Fruit fly (Drosophila melanogaster) whole organism, embryonic: ENCODE results near the gene CG5909.

Source experiments
- Abd-B ChIP-seq: fragments of 200-800 bp; sonication (Bioruptor generic); optimal IDR thresholded peaks from 2 replicates; lab custom pipeline; 2018; ENCODE audit warnings: missing biosample characterization, mild to moderate bottlenecking, missing genetic modification characterization, moderate library complexity
- Bgb ChIP-seq: fragments of 200-800 bp; sonication (Bioruptor generic); IDR thresholded peaks from 2 replicates; pipeline ENCODE4 v1.3.6; 2022; ENCODE audit warnings: missing biosample characterization, missing genetic modification characterization; ENCODE audit not compliant: partially characterized antibody
- BtbVII ChIP-seq: fragments of 200-800 bp; sonication (Bioruptor generic); optimal IDR thresholded peaks from 3 replicates; lab custom pipeline; 2017; ENCODE audit warnings: missing biosample characterization, mild to moderate bottlenecking, missing genetic modification characterization
- CG11456 ChIP-seq: fragments of 200-800 bp; sonication (Bioruptor generic); IDR thresholded peaks from 3 replicates; pipeline ENCODE4 v1.3.6; 2022; ENCODE audit warnings: missing biosample characterization, missing genetic modification characterization
- CG12104 ChIP-seq: fragments of 200-800 bp; sonication (Bioruptor generic); optimal IDR thresholded peaks from 3 replicates; lab custom pipeline; 2016; ENCODE audit warnings: missing biosample characterization, missing genetic modification characterization
- CG12659 ChIP-seq: fragments of 200-800 bp; sonication (Bioruptor generic); optimal IDR thresholded peaks from 3 replicates; lab custom pipeline; 2017; ENCODE audit warnings: mild to moderate bottlenecking, missing biosample characterization, missing genetic modification reagents, missing genetic modification characterization
- CG13894 ChIP-seq: fragments of 200-800 bp; sonication (Bioruptor generic); optimal IDR thresholded peaks from 3 replicates; lab custom pipeline; 2018; ENCODE audit warnings: missing biosample characterization, mild to moderate bottlenecking, missing genetic modification characterization, moderate library complexity
- CG14050 ChIP-seq: fragments of 200-800 bp; sonication (Bioruptor generic); IDR thresholded peaks from 3 replicates; pipeline ENCODE4 v1.3.6; 2022; ENCODE audit warnings: missing biosample characterization, missing genetic modification characterization
- CG17361 ChIP-seq: fragments of 200-800 bp; sonication (Bioruptor generic); IDR thresholded peaks from 3 replicates; pipeline ENCODE4 v1.3.6; 2022; ENCODE audit warnings: missing biosample characterization, missing genetic modification characterization
- CG18262 ChIP-seq: fragments of 200-800 bp; optimal IDR thresholded peaks from 3 replicates; lab custom pipeline; 2019; ENCODE audit warnings: missing biosample characterization, mild to moderate bottlenecking, missing genetic modification characterization, moderate library complexity
- CG2199 ChIP-seq: fragments of 200-800 bp; sonication (Bioruptor generic); IDR thresholded peaks from 3 replicates; pipeline ENCODE4 v1.3.6; 2022; ENCODE audit warnings: missing biosample characterization, missing genetic modification characterization
- CG2202 ChIP-seq: fragments of 200-800 bp; sonication (Bioruptor generic); optimal IDR thresholded peaks from 2 replicates; lab custom pipeline; 2018; ENCODE audit warnings: missing biosample characterization, mild to moderate bottlenecking, missing genetic modification characterization
- CG2889 ChIP-seq: fragments of 200-800 bp; sonication (Bioruptor generic); IDR thresholded peaks from 3 replicates; pipeline ENCODE4 v1.3.6; 2022; ENCODE audit warnings: missing biosample characterization, missing genetic modification characterization
- CG32532 ChIP-seq: fragments of 200-800 bp; sonication (Bioruptor generic); IDR thresholded peaks from 2 replicates; pipeline ENCODE4 v1.3.6; 2022; ENCODE audit warnings: missing biosample characterization, missing genetic modification characterization
- CG32772 ChIP-seq: fragments of 200-800 bp; sonication (Bioruptor generic); IDR thresholded peaks from 2 replicates; pipeline ENCODE4 v1.3.6; 2022; ENCODE audit warnings: missing biosample characterization, missing genetic modification characterization
- CG3726 ChIP-seq: fragments of 200-800 bp; sonication (Bioruptor generic); IDR thresholded peaks from 3 replicates; pipeline ENCODE4, ENCODE4 v1.3.6; 2022; ENCODE audit warnings: missing biosample characterization, missing genetic modification characterization
- CG3838 ChIP-seq: fragments of 200-800 bp; sonication (Bioruptor generic); optimal IDR thresholded peaks from 3 replicates; lab custom pipeline; 2016; ENCODE audit warnings: missing biosample characterization, missing genetic modification characterization
- CG4617 ChIP-seq: fragments of 200-800 bp; sonication (Bioruptor generic); optimal IDR thresholded peaks from 3 replicates; lab custom pipeline; 2016; ENCODE audit warnings: missing biosample characterization, missing genetic modification characterization, borderline replicate concordance
- CG4854 ChIP-seq: fragments of 200-800 bp; sonication (Bioruptor generic); optimal IDR thresholded peaks from 2 replicates; lab custom pipeline; 2016; ENCODE audit warnings: missing biosample characterization, missing genetic modification characterization, inconsistent platforms
- CG8359 ChIP-seq: fragments of 200-800 bp; sonication (Bioruptor generic); optimal IDR thresholded peaks from 2 replicates; lab custom pipeline; 2017; ENCODE audit warnings: missing biosample characterization, mild to moderate bottlenecking, missing genetic modification characterization, borderline replicate concordance
- CG9609 ChIP-seq: fragments of 200-800 bp; sonication (Bioruptor generic); optimal IDR thresholded peaks from 3 replicates; lab custom pipeline; 2016; ENCODE audit warnings: missing biosample characterization, missing genetic modification characterization
- Deaf1 ChIP-seq: fragments of 200-800 bp; optimal IDR thresholded peaks from 3 replicates; lab custom pipeline; 2019; ENCODE audit warnings: missing biosample characterization, mild to moderate bottlenecking, missing genetic modification characterization, moderate library complexity
- Dip3 ChIP-seq: fragments of 200-800 bp; sonication (Bioruptor generic); optimal IDR thresholded peaks from 3 replicates; lab custom pipeline; 2016; ENCODE audit warnings: missing biosample characterization, missing genetic modification characterization
- Fer3 ChIP-seq: fragments of 200-800 bp; sonication (Bioruptor generic); optimal IDR thresholded peaks from 2 replicates; lab custom pipeline; 2018; ENCODE audit warnings: missing biosample characterization, mild to moderate bottlenecking, missing genetic modification characterization, moderate library complexity
- Gsc ChIP-seq: fragments of 200-800 bp; sonication (Bioruptor generic); IDR thresholded peaks from 2 replicates; pipeline ENCODE4 v1.3.6; 2022; ENCODE audit warnings: missing biosample characterization, missing genetic modification characterization
- HmgD ChIP-seq: fragments of 200-800 bp; sonication (Bioruptor generic); optimal IDR thresholded peaks from 3 replicates; lab custom pipeline; 2016; ENCODE audit warnings: missing biosample characterization, missing genetic modification characterization
- Hmx ChIP-seq: fragments of 200-800 bp; sonication (Bioruptor generic); optimal IDR thresholded peaks from 2 replicates; lab custom pipeline; 2016; ENCODE audit warnings: missing biosample characterization, missing genetic modification characterization
- Jarid2 ChIP-seq: fragments of 200-800 bp; sonication (Bioruptor generic); optimal IDR thresholded peaks from 3 replicates; lab custom pipeline; 2017; ENCODE audit warnings: mild to moderate bottlenecking, missing biosample characterization, missing genetic modification reagents, missing genetic modification characterization
- MTF-1 ChIP-seq: fragments of 200-800 bp; sonication (Bioruptor generic); optimal IDR thresholded peaks from 2 replicates; lab custom pipeline; 2018; ENCODE audit warnings: missing biosample characterization, mild to moderate bottlenecking, missing genetic modification characterization, borderline replicate concordance
- Med ChIP-seq: fragments of 200-800 bp; sonication (Bioruptor generic); peaks from one replicate; lab custom pipeline; 2016; ENCODE audit warnings: missing biosample characterization, missing genetic modification characterization, mild to moderate bottlenecking, inconsistent platforms, moderate library complexity
- Mes4 ChIP-seq: fragments of 200-800 bp; sonication (Bioruptor generic); optimal IDR thresholded peaks from 2 replicates; lab custom pipeline; 2016; ENCODE audit warnings: missing biosample characterization, missing genetic modification characterization
- NC2β ChIP-seq: fragments of 200-800 bp; sonication (Bioruptor generic); optimal IDR thresholded peaks from 2 replicates; lab custom pipeline; 2016; ENCODE audit warnings: missing biosample characterization, missing genetic modification characterization
- NFAT ChIP-seq: fragments of 200-800 bp; sonication (Bioruptor generic); IDR thresholded peaks from 2 replicates; pipeline ENCODE4 v1.3.6; 2022; ENCODE audit warnings: missing biosample characterization, missing genetic modification characterization
- NK7.1 ChIP-seq: fragments of 200-800 bp; sonication (Bioruptor generic); optimal IDR thresholded peaks from 3 replicates; lab custom pipeline; 2016; ENCODE audit warnings: missing biosample characterization, missing genetic modification characterization
- Oli ChIP-seq: fragments of 200-800 bp; sonication (Bioruptor generic); optimal IDR thresholded peaks from 2 replicates; lab custom pipeline; 2018; ENCODE audit warnings: missing biosample characterization, mild to moderate bottlenecking, missing genetic modification characterization, moderate library complexity
- PHDP ChIP-seq: fragments of 200-800 bp; sonication (Bioruptor generic); optimal IDR thresholded peaks from 3 replicates; lab custom pipeline; 2018; ENCODE audit warnings: missing biosample characterization, mild to moderate bottlenecking, missing genetic modification characterization, moderate library complexity
- Ptx1 ChIP-seq: fragments of 200-800 bp; sonication (Bioruptor generic); IDR thresholded peaks from 2 replicates; pipeline ENCODE4 v1.3.6; 2022; ENCODE audit warnings: missing biosample characterization, missing genetic modification characterization
- Trl ChIP-seq, 3 experiments: fragments of >200 bp in 2 of 3; fragments of 200-800 bp in 1 of 3; sonication (Bioruptor generic) in 1 of 3; optimal IDR thresholded peaks; 2 replicates in 1 of 3; 3 replicates in 2 of 3; lab custom pipeline; 2016 to 2017; ENCODE audit warnings: missing biosample characterization in 1 of 3, missing genetic modification characterization in 1 of 3
- amos ChIP-seq: fragments of 200-800 bp; sonication (Bioruptor generic); IDR thresholded peaks from 2 replicates; pipeline ENCODE4 v1.3.6; 2022; ENCODE audit warnings: missing biosample characterization, missing genetic modification characterization; ENCODE audit not compliant: partially characterized antibody
- btn ChIP-seq: fragments of 200-800 bp; sonication (Bioruptor generic); optimal IDR thresholded peaks from 2 replicates; lab custom pipeline; 2016; ENCODE audit warnings: missing biosample characterization, missing genetic modification characterization
- ci ChIP-seq: fragments of 200-800 bp; sonication (Bioruptor generic); IDR thresholded peaks from 3 replicates; pipeline ENCODE4 v1.3.6; 2022; ENCODE audit warnings: missing biosample characterization, missing genetic modification characterization
- croc ChIP-seq: fragments of 200-800 bp; sonication (Bioruptor generic); conservative IDR thresholded peaks from 3 replicates; pipeline ENCODE4 v1.3.6; 2022; ENCODE audit warnings: missing biosample characterization, missing genetic modification characterization
- dpn ChIP-seq, 2 experiments: fragments of 200-800 bp; sonication (Bioruptor generic); optimal IDR thresholded peaks; 3 replicates each; lab custom pipeline; 2016; ENCODE audit warnings: missing biosample characterization in 2 of 2, missing genetic modification characterization in 2 of 2
- grn ChIP-seq: fragments of 200-800 bp; sonication (Bioruptor generic); optimal IDR thresholded peaks from 3 replicates; lab custom pipeline; 2017; ENCODE audit warnings: missing biosample characterization, missing genetic modification characterization
- kay ChIP-seq: fragments of 200-800 bp; sonication (Bioruptor generic); optimal IDR thresholded peaks from 2 replicates; lab custom pipeline; 2016; ENCODE audit warnings: missing biosample characterization, missing genetic modification characterization
- lilli ChIP-seq: fragments of 200-800 bp; sonication (Bioruptor generic); optimal IDR thresholded peaks from 3 replicates; lab custom pipeline; 2016; ENCODE audit warnings: missing biosample characterization, missing genetic modification characterization
- nerfin-2 ChIP-seq: fragments of 200-800 bp; sonication (Bioruptor generic); IDR thresholded peaks from 2 replicates; pipeline ENCODE4 v1.3.6; 2022; ENCODE audit warnings: missing biosample characterization, missing genetic modification characterization; ENCODE audit not compliant: partially characterized antibody
- p53 ChIP-seq: fragments of 200-800 bp; sonication (Bioruptor generic); optimal IDR thresholded peaks from 2 replicates; lab custom pipeline; 2016; ENCODE audit warnings: missing biosample characterization, missing genetic modification characterization
- pros ChIP-seq: fragments of 200-800 bp; sonication (Bioruptor generic); optimal IDR thresholded peaks from 3 replicates; lab custom pipeline; 2019; ENCODE audit warnings: missing biosample characterization, mild to moderate bottlenecking, missing genetic modification characterization, moderate library complexity
- sens-2 ChIP-seq: fragments of 200-800 bp; sonication (Bioruptor generic); IDR thresholded peaks from 2 replicates; pipeline ENCODE4 v1.3.6; 2022; ENCODE audit warnings: missing biosample characterization, missing genetic modification characterization
- sim ChIP-seq: fragments of 200-800 bp; sonication (Bioruptor generic); IDR thresholded peaks from 2 replicates; pipeline ENCODE4 v1.3.6; 2022; ENCODE audit warnings: missing biosample characterization, missing genetic modification characterization
- ttk ChIP-seq: fragments of 200-800 bp; sonication (Bioruptor generic); IDR thresholded peaks from 2 replicates; pipeline ENCODE4 v2.1.2; 2022; ENCODE audit warnings: missing biosample characterization, missing genetic modification characterization

Gene CG5909

DNA sequence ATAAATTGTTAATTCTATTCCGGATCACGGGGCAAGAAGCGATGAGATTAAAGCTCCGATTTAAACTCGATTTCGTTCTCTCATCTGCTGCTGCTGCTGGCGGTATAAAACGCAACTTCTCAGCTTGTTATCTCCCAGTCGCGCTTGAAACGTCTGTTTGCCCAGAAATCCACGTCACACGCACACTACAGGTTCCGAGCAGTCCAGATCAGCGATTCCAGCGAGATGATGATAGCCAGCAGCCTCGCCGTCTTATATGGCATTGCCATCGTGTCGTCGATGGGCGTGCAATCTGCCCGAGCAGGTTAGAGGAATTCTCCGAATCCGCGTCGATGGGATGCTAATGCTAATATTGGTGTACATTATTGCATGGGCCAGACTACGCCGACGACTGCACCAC, 3.1 kb upstream of the CG5909 start, which contains the start of gene grass:
grass (plus strand) TSS at position 135 of the 400 bp plus-strand sequence.
- TF ChIP-seq CG12104 (GFP tag; lab: Kevin White, UChicago) (no peak), CG11456 (GFP tag; lab: Robert Waterston, UW) (no peak), CG2202 (tag; lab: Kevin White, UChicago) (no peak), BtbVII (GFP tag; lab: Kevin White, UChicago) (no peak), Ptx1 (GFP tag; lab: Robert Waterston, UW) (no peak), HmgD (GFP tag; lab: Kevin White, UChicago) (no peak), CG13894 (tag; lab: Kevin White, UChicago) (no peak), nerfin-2 (GFP tag; lab: Robert Waterston, UW) (no peak), CG12659 (GFP tag; lab: Kevin White, UChicago) (no peak), PHDP (no peak), NFAT (GFP tag; lab: Robert Waterston, UW) (0 out of 2 replicates have a peak, but pooled peaks have one; percentile 18), pros (GFP tag; lab: Kevin White, UChicago) (no peak), lilli (no peak), sens-2 (GFP tag; lab: Robert Waterston, UW) (no peak), Bgb (GFP tag; lab: Robert Waterston, UW) (no peak), NK7.1 (no peak), btn (GFP tag; lab: Kevin White, UChicago) (no peak), CG32772 (GFP tag; lab: Robert Waterston, UW) (no peak), croc (GFP tag; lab: Robert Waterston, UW) (no peak), sim (GFP tag; lab: Robert Waterston, UW) (no peak), Dip3 (GFP tag; lab: Kevin White, UChicago) (no peak), Gsc (GFP tag; lab: Robert Waterston, UW) (no peak), ci (GFP tag; lab: Robert Waterston, UW) (no peak), Fer3 (no peak), MTF-1 (GFP tag; lab: Kevin White, UChicago) (no peak), CG8359 (GFP tag; lab: Kevin White, UChicago) (no peak), ttk (GFP tag; lab: Robert Waterston, UW) (no peak), p53 (GFP tag; lab: Kevin White, UChicago) (no peak), CG4854 (GFP tag; lab: Kevin White, UChicago) (no peak), CG18262 (tag; lab: Kevin White, UChicago) (no peak), CG3838 (GFP tag; lab: Kevin White, UChicago) (no peak), kay (GFP tag; lab: Kevin White, UChicago) (no peak), CG32532 (GFP tag; lab: Robert Waterston, UW) (peak; percentile 26; the same call in 1 of the 2 replicates), Mes4 (GFP tag; lab: Kevin White, UChicago) (no peak), CG2199 (GFP tag; lab: Robert Waterston, UW) (no peak), Trl (optimal IDR thresholded peaks at IDR 0.05; lab: Kevin White, UChicago) (peak in 1 of 2 experiments; percentile 36), Trl (GFP tag; optimal IDR thresholded peaks at IDR 0.05; lab: Kevin White, UChicago) (no peak), CG14050 (GFP tag; lab: Robert Waterston, UW) (no peak), CG9609 (GFP tag; lab: Kevin White, UChicago) (no peak), CG3726 (no peak), CG2889 (no peak), grn (GFP tag; lab: Kevin White, UChicago) (peak; percentile 17), NC2β (GFP tag; lab: Kevin White, UChicago) (no peak), dpn (GFP tag; optimal IDR thresholded peaks at IDR 0.05; lab: Kevin White, UChicago) (no peak), CG17361 (GFP tag; lab: Robert Waterston, UW) (no peak), Jarid2 (GFP tag; lab: Kevin White, UChicago) (peak; percentile 53), CG4617 (GFP tag; lab: Kevin White, UChicago) (no peak), Hmx (GFP tag; lab: Kevin White, UChicago) (no peak), Med (GFP tag; lab: Kevin White, UChicago) (peak; percentile 64), Deaf1 (tag; lab: Kevin White, UChicago) (peak; percentile 32), Oli (tag; lab: Kevin White, UChicago) (no peak), amos (GFP tag; lab: Robert Waterston, UW) (no peak), Abd-B (GFP tag; lab: Kevin White, UChicago) (no peak)
